Worm (Caenorhabditis elegans) whole organism, young adult: Measurements from ENCODE around the gene his-69.
A peak's percentile ranks its signal among the peaks of the same experiment; 100 is the strongest.

ENCODE experiments used
- C06A6.2 ChIP-seq: fragments of 200-800 bp; sonication (Bioruptor generic); conservative IDR thresholded peaks from 2 replicates; pipeline ENCODE4 v1.3.6; 2022; ENCODE audit warnings: missing genetic modification characterization, missing compliant biosample characterization
- F57A8.1 ChIP-seq: fragments of 200-800 bp; sonication (Bioruptor generic); optimal IDR thresholded peaks from 2 replicates; lab custom pipeline; 2018; ENCODE audit warnings: mild to moderate bottlenecking, missing genetic modification characterization, moderate library complexity, missing compliant biosample characterization
- K11D2.4 ChIP-seq: fragments of 200-800 bp; sonication (Bioruptor generic); IDR thresholded peaks from 2 replicates; pipeline ENCODE4 v1.3.6; 2022; ENCODE audit warnings: missing genetic modification reagents, missing genetic modification characterization, missing compliant biosample characterization
- Y79H2A.3 ChIP-seq: fragments of 200-800 bp; sonication (Bioruptor generic); conservative IDR thresholded peaks from 2 replicates; pipeline ENCODE4 v1.3.6; 2022; ENCODE audit warnings: missing genetic modification reagents, missing genetic modification characterization, missing compliant biosample characterization
- Y95B8A.8 ChIP-seq: fragments of 200-800 bp; sonication (Bioruptor generic); IDR thresholded peaks from 2 replicates; pipeline ENCODE4 v1.3.6; 2022; ENCODE audit warnings: missing genetic modification reagents, missing genetic modification characterization, missing compliant biosample characterization
- ama-1 ChIP-seq, 3 experiments: fragments of 150-350 bp in 1 of 3; sonication (generic microtip) in 2 of 3; optimal IDR thresholded peaks; 2 replicates each; lab custom pipeline; 2014 to 2018; ENCODE audit warnings: missing biosample characterization in 2 of 3, missing genetic modification characterization in 2 of 3, missing genetic modification reagents in 2 of 3
- aptf-3 ChIP-seq: fragments of 200-800 bp; sonication (Bioruptor generic); IDR thresholded peaks from 2 replicates; pipeline ENCODE4 v1.3.6; 2022; ENCODE audit warnings: missing genetic modification characterization, missing compliant biosample characterization
- athp-1 ChIP-seq: sonication (generic microtip); optimal IDR thresholded peaks from 2 replicates; lab custom pipeline; 2017; ENCODE audit warnings: mild to moderate bottlenecking, missing genetic modification characterization, missing compliant biosample characterization
- attf-3 ChIP-seq: fragments of 200-800 bp; sonication (Bioruptor generic); conservative IDR thresholded peaks from 2 replicates; pipeline ENCODE4 v1.3.6; 2022; ENCODE audit warnings: missing genetic modification reagents, missing genetic modification characterization, missing compliant biosample characterization
- attf-5 ChIP-seq: fragments of 200-800 bp; sonication (Bioruptor generic); optimal IDR thresholded peaks from 2 replicates; lab custom pipeline; 2018; ENCODE audit warnings: mild to moderate bottlenecking, missing genetic modification characterization, missing compliant biosample characterization
- bed-2 ChIP-seq: fragments of 200-800 bp; sonication (Bioruptor generic); IDR thresholded peaks from 2 replicates; pipeline ENCODE4 v1.3.6; 2022; ENCODE audit warnings: missing genetic modification reagents, missing genetic modification characterization, missing compliant biosample characterization
- cebp-1 ChIP-seq, 2 experiments: fragments of 200-800 bp in 1 of 2; sonication (Bioruptor generic) in 1 of 2; sonication (generic microtip) in 1 of 2; IDR thresholded peaks in 1 of 2; optimal IDR thresholded peaks in 1 of 2; 2 replicates each; pipeline versions ENCODE4 v1.3.6 to Lab custom; 2017 to 2022; ENCODE audit warnings: missing compliant biosample characterization in 2 of 2, missing genetic modification characterization in 2 of 2, mild to moderate bottlenecking in 1 of 2, missing genetic modification reagents in 1 of 2, moderate library complexity in 1 of 2
- ceh-40 ChIP-seq: fragments of 200-800 bp; sonication (Bioruptor generic); IDR thresholded peaks from 2 replicates; pipeline ENCODE4 v1.3.6; 2022; ENCODE audit warnings: missing genetic modification characterization, missing compliant biosample characterization
- dox-1 ChIP-seq: fragments of 200-800 bp; sonication (Bioruptor generic); IDR thresholded peaks from 2 replicates; pipeline ENCODE4 v1.3.6; 2022; ENCODE audit warnings: missing genetic modification reagents, missing genetic modification characterization, missing compliant biosample characterization
- dpl-1 ChIP-seq: fragments of 150-350 bp; optimal IDR thresholded peaks from 2 replicates; lab custom pipeline; 2014; ENCODE audit warnings: missing biosample characterization, missing genetic modification reagents, missing genetic modification characterization
- egl-18 ChIP-seq: fragments of 200-800 bp; sonication (Bioruptor generic); IDR thresholded peaks from 2 replicates; pipeline ENCODE4 v1.3.6; 2022; ENCODE audit warnings: missing genetic modification reagents, missing genetic modification characterization, missing compliant biosample characterization
- ets-4 ChIP-seq: fragments of 200-800 bp; sonication (Bioruptor generic); optimal IDR thresholded peaks from 2 replicates; lab custom pipeline; 2018; ENCODE audit warnings: mild to moderate bottlenecking, missing genetic modification characterization, missing compliant biosample characterization
- hmg-1.2 ChIP-seq: fragments of 200-800 bp; sonication (Bioruptor generic); IDR thresholded peaks from 2 replicates; pipeline ENCODE4 v1.3.6; 2022; ENCODE audit warnings: missing genetic modification reagents, missing genetic modification characterization, missing compliant biosample characterization
- let-607 ChIP-seq, 2 experiments: fragments of 200-800 bp in 1 of 2; sonication (Bioruptor generic) in 1 of 2; sonication (generic microtip) in 1 of 2; optimal IDR thresholded peaks; 2 replicates each; lab custom pipeline; 2016 to 2018; ENCODE audit warnings: mild to moderate bottlenecking in 2 of 2, missing compliant biosample characterization in 2 of 2, missing genetic modification characterization in 2 of 2, moderate library complexity in 2 of 2, missing genotype in 1 of 2
- lin-26 ChIP-seq: fragments of 200-800 bp; sonication (Bioruptor generic); IDR thresholded peaks from 2 replicates; pipeline ENCODE4 v1.3.6; 2022; ENCODE audit warnings: missing genetic modification reagents, missing genetic modification characterization, missing compliant biosample characterization
- lin-35 ChIP-seq, 3 experiments: fragments of 150-350 bp in 2 of 3; sonication (generic microtip) in 1 of 3; optimal IDR thresholded peaks; 2 replicates each; lab custom pipeline; 2014 to 2018; ENCODE audit warnings: missing biosample characterization in 3 of 3, missing genetic modification characterization in 3 of 3, missing genetic modification reagents in 3 of 3
- lin-40 ChIP-seq: sonication (generic microtip); optimal IDR thresholded peaks from 2 replicates; lab custom pipeline; 2016; ENCODE audit warnings: missing genetic modification characterization, mild to moderate bottlenecking, missing compliant biosample characterization, missing genotype, missing genetic modification reagents
- lsl-1 ChIP-seq: fragments of 200-800 bp; sonication (Bioruptor generic); optimal IDR thresholded peaks from 2 replicates; lab custom pipeline; 2018; ENCODE audit warnings: mild to moderate bottlenecking, missing genetic modification characterization, moderate library complexity, missing compliant biosample characterization
- madf-10 ChIP-seq: sonication (generic microtip); optimal IDR thresholded peaks from 2 replicates; lab custom pipeline; 2016; ENCODE audit warnings: mild to moderate bottlenecking, missing genetic modification characterization, missing compliant biosample characterization
- madf-6 ChIP-seq: fragments of 200-800 bp; sonication (Bioruptor generic); IDR thresholded peaks from 2 replicates; pipeline ENCODE4 v1.3.6; 2022; ENCODE audit warnings: missing genetic modification reagents, missing genetic modification characterization, missing compliant biosample characterization
- mcd-1 ChIP-seq: fragments of 200-800 bp; sonication (Bioruptor generic); IDR thresholded peaks from 2 replicates; pipeline ENCODE4 v1.3.6; 2022; ENCODE audit warnings: missing genetic modification reagents, missing genetic modification characterization, missing compliant biosample characterization
- nfyb-1 ChIP-seq: fragments of 200-800 bp; sonication (Bioruptor generic); IDR thresholded peaks from 2 replicates; pipeline ENCODE4 v1.3.6; 2022; ENCODE audit warnings: missing genetic modification reagents, missing genetic modification characterization, missing compliant biosample characterization
- nhr-27 ChIP-seq: fragments of 200-800 bp; sonication (Bioruptor generic); optimal IDR thresholded peaks from 2 replicates; lab custom pipeline; 2018; ENCODE audit warnings: mild to moderate bottlenecking, missing genetic modification characterization, moderate library complexity, missing compliant biosample characterization
- nhr-90 ChIP-seq: sonication (generic microtip); optimal IDR thresholded peaks from 2 replicates; lab custom pipeline; 2016; ENCODE audit warnings: missing genotype, mild to moderate bottlenecking, missing genetic modification characterization, missing compliant biosample characterization
- pbrm-1 ChIP-seq: fragments of 200-800 bp; sonication (Bioruptor generic); IDR thresholded peaks from 2 replicates; pipeline ENCODE4 v1.3.6; 2022; ENCODE audit warnings: missing genetic modification reagents, missing genetic modification characterization, missing compliant biosample characterization
- rcor-1 ChIP-seq: fragments of 200-800 bp; sonication (Bioruptor generic); IDR thresholded peaks from 2 replicates; pipeline ENCODE4 v1.3.6; 2022; ENCODE audit warnings: missing genetic modification reagents, missing genetic modification characterization, missing compliant biosample characterization
- repo-1 ChIP-seq: sonication (generic microtip); optimal IDR thresholded peaks from 2 replicates; lab custom pipeline; 2017; ENCODE audit warnings: mild to moderate bottlenecking, missing genetic modification characterization, missing compliant biosample characterization
- sea-2 ChIP-seq: fragments of 200-800 bp; sonication (Bioruptor generic); IDR thresholded peaks from 2 replicates; pipeline ENCODE4 v1.3.6; 2022; ENCODE audit warnings: missing genetic modification characterization, missing compliant biosample characterization
- snpc-3.4 ChIP-seq: sonication (generic microtip); optimal IDR thresholded peaks from 2 replicates; lab custom pipeline; 2017; ENCODE audit warnings: missing genetic modification characterization, mild to moderate bottlenecking, missing compliant biosample characterization, antibody characterized with exemption, moderate library complexity, missing genotype, missing genetic modification reagents
- snpc-4 ChIP-seq, 5 experiments: fragments of 150-350 bp in 1 of 5; sonication (generic microtip) in 4 of 5; optimal IDR thresholded peaks; 2 replicates each; lab custom pipeline; 2014 to 2018; ENCODE audit warnings: missing genetic modification characterization in 5 of 5, missing biosample characterization in 3 of 5, antibody characterized with exemption in 2 of 5, mild to moderate bottlenecking in 2 of 5, missing compliant biosample characterization in 2 of 5, missing genotype in 2 of 5, moderate library complexity in 2 of 5, missing genetic modification reagents in 1 of 5
- somi-1 ChIP-seq: fragments of 200-800 bp; sonication (Bioruptor generic); optimal IDR thresholded peaks from 2 replicates; lab custom pipeline; 2018; ENCODE audit warnings: mild to moderate bottlenecking, missing genetic modification characterization, missing compliant biosample characterization
- sptf-2 ChIP-seq: fragments of 200-800 bp; sonication (Bioruptor generic); optimal IDR thresholded peaks from 2 replicates; lab custom pipeline; 2018; ENCODE audit warnings: mild to moderate bottlenecking, missing genetic modification characterization, missing compliant biosample characterization
- unc-62 ChIP-seq: fragments of 150-350 bp; optimal IDR thresholded peaks from 2 replicates; lab custom pipeline; 2014; ENCODE audit warnings: missing biosample characterization, missing genetic modification reagents, missing genetic modification characterization
- xnd-1 ChIP-seq: sonication (generic microtip); optimal IDR thresholded peaks from 2 replicates; lab custom pipeline; 2016; ENCODE audit warnings: missing genotype, missing genetic modification reagents, missing genetic modification characterization, missing compliant biosample characterization
- zfh-2 ChIP-seq: fragments of 200-800 bp; sonication (Bioruptor generic); conservative IDR thresholded peaks from 2 replicates; pipeline ENCODE4 v1.3.6; 2022; ENCODE audit warnings: missing genetic modification reagents, missing genetic modification characterization, missing compliant biosample characterization
- ztf-18 ChIP-seq: sonication (generic microtip); optimal IDR thresholded peaks from 2 replicates; lab custom pipeline; 2016; ENCODE audit warnings: missing genotype, mild to moderate bottlenecking, missing genetic modification characterization, missing compliant biosample characterization

The his-69 gene

ce11 chrIII:4018591-4019580, 39.7 kb downstream of the his-69 start (continued):
- TF ChIP-seq dox-1 (GFP tag; lab: Robert Waterston, UW) (peak; percentile 51), C06A6.2 (GFP tag; lab: Robert Waterston, UW) (no peak), attf-5 (GFP tag; lab: Kevin White, UChicago) (peak; percentile 9), nhr-27 (peak; percentile 28), sea-2 (GFP tag; lab: Robert Waterston, UW) (no peak), ets-4 (peak; percentile 44), madf-6 (GFP tag; lab: Robert Waterston, UW) (no peak)
- TF ChIP-seq, all 124 proteins: peak for 11

- TF ChIP-seq repo-1 (peak; percentile 8), dox-1 (GFP tag; lab: Robert Waterston, UW) (peak; percentile 51; the same call in 1 of the 2 replicates), madf-10 (tag; lab: Kevin White, UChicago) (peak; percentile 78), aptf-3 (GFP tag; lab: Robert Waterston, UW) (no peak), hmg-1.2 (peak; percentile 30), nfyb-1 (peak; percentile 76), zfh-2 (peak; percentile 97), somi-1 (GFP tag; lab: Kevin White, UChicago) (peak; percentile 43), snpc-4 (GFP tag; optimal IDR thresholded peaks at IDR 0.05; lab: Kevin White, UChicago) (peak; percentile 17), snpc-4 (tag; optimal IDR thresholded peaks at IDR 0.05; lab: Kevin White, UChicago) (peak in 3 of 4 experiments; percentile 27 to 61 (median 41)), unc-62 (GFP tag; lab: Kevin White, UChicago) (peak; percentile 76), nhr-27 (peak; percentile 67), xnd-1 (no peak), let-607 (tag; optimal IDR thresholded peaks at IDR 0.05; lab: Kevin White, UChicago) (peak; percentile 13 to 21), athp-1 (peak; percentile 2), bed-2 (no peak), lin-40 (peak; percentile 11), attf-3 (GFP tag; lab: Robert Waterston, UW) (no peak), nhr-90 (tag; lab: Kevin White, UChicago) (peak; percentile 7), lsl-1 (GFP tag; lab: Kevin White, UChicago) (no peak), Y95B8A.8 (peak; percentile 48; the same call in 1 of the 2 replicates), lin-35 (GFP tag; optimal IDR thresholded peaks at IDR 0.05; lab: Kevin White, UChicago) (peak in 1 of 3 experiments; percentile 55), snpc-3.4 (tag; lab: Kevin White, UChicago) (no peak), ztf-18 (peak; percentile 31), pbrm-1 (GFP tag; lab: Robert Waterston, UW) (peak; percentile 53; the same call in 1 of the 2 replicates), mcd-1 (peak; percentile 31; the same call in 1 of the 2 replicates), sptf-2 (GFP tag; lab: Kevin White, UChicago) (no peak), dpl-1 (no peak), Y79H2A.3 (GFP tag; lab: Robert Waterston, UW) (no peak), K11D2.4 (GFP tag; lab: Robert Waterston, UW) (0 out of 2 replicates have a peak, but pooled peaks have one; percentile 42), C06A6.2 (GFP tag; lab: Robert Waterston, UW) (peak; percentile 40; the same call in 1 of the 2 replicates), ama-1 (optimal IDR thresholded peaks at IDR 0.05; lab: Kevin White, UChicago) (peak; percentile 41), ama-1 (GFP tag; optimal IDR thresholded peaks at IDR 0.05; lab: Kevin White, UChicago) (no peak), ceh-40 (no peak), egl-18 (GFP tag; lab: Robert Waterston, UW) (no peak), lin-26 (GFP tag; lab: Robert Waterston, UW) (0 out of 2 replicates have a peak, but pooled peaks have one; percentile 30), F57A8.1 (GFP tag; lab: Kevin White, UChicago) (no peak), cebp-1 (GFP tag; IDR thresholded peaks at IDR 0.05; lab: Robert Waterston, UW) (peak; percentile 99), cebp-1 (tag; optimal IDR thresholded peaks at IDR 0.05; lab: Kevin White, UChicago) (peak; percentile 100), attf-5 (GFP tag; lab: Kevin White, UChicago) (peak; percentile 86), rcor-1 (0 out of 2 replicates have a peak, but pooled peaks have one; percentile 12)
Measured at ce11 chrIII:4018095-4018498, 40.4 kb downstream of the his-69 start.
